Worm (Caenorhabditis elegans) whole organism, young adult: ENCODE results near the gene acdh-11.

ENCODE experiments used
- B0035.1 ChIP-seq: sonication (generic microtip); optimal IDR thresholded peaks from 2 replicates; lab custom pipeline; 2016; ENCODE audit warnings: missing genetic modification characterization, mild to moderate bottlenecking, missing compliant biosample characterization, missing genotype, missing genetic modification reagents
- B0261.1 ChIP-seq: sonication (generic microtip); optimal IDR thresholded peaks from 2 replicates; lab custom pipeline; 2016; ENCODE audit warnings: mild to moderate bottlenecking, missing genetic modification characterization, moderate library complexity, missing compliant biosample characterization
- D2030.7 ChIP-seq: fragments of 200-800 bp; sonication (Bioruptor generic); IDR thresholded peaks from 2 replicates; pipeline ENCODE4 v1.3.6; 2022; ENCODE audit warnings: missing genetic modification reagents, missing genetic modification characterization, missing compliant biosample characterization
- F10E7.11 ChIP-seq: sonication (generic microtip); optimal IDR thresholded peaks from 2 replicates; lab custom pipeline; 2017; ENCODE audit warnings: mild to moderate bottlenecking, missing genetic modification characterization, moderate library complexity, missing compliant biosample characterization
- F22D6.2 ChIP-seq: sonication (generic microtip); optimal IDR thresholded peaks from 2 replicates; lab custom pipeline; 2016; ENCODE audit warnings: mild to moderate bottlenecking, missing genetic modification characterization, missing compliant biosample characterization
- F55B11.4 ChIP-seq: sonication (generic microtip); optimal IDR thresholded peaks from 2 replicates; lab custom pipeline; 2016; ENCODE audit warnings: missing compliant biosample characterization, missing genetic modification characterization, borderline replicate concordance; ENCODE audit not compliant: insufficient read depth
- Y56A3A.18 ChIP-seq: fragments of 200-800 bp; sonication (Bioruptor generic); IDR thresholded peaks from 2 replicates; pipeline ENCODE4 v1.3.6; 2022; ENCODE audit warnings: missing genetic modification reagents, missing genetic modification characterization, missing compliant biosample characterization
- Y67H2A.10 ChIP-seq: fragments of 200-800 bp; sonication (Bioruptor generic); conservative IDR thresholded peaks from 2 replicates; pipeline ENCODE4 v1.3.6; 2022; ENCODE audit warnings: missing genetic modification reagents, missing genetic modification characterization, missing compliant biosample characterization
- akir-1 ChIP-seq: fragments of 200-800 bp; sonication (Bioruptor generic); optimal IDR thresholded peaks from 2 replicates; lab custom pipeline; 2018; ENCODE audit warnings: mild to moderate bottlenecking, missing genetic modification characterization, moderate library complexity, missing compliant biosample characterization
- ama-1 ChIP-seq, 3 experiments: fragments of 150-350 bp in 1 of 3; sonication (generic microtip) in 2 of 3; optimal IDR thresholded peaks; 2 replicates each; lab custom pipeline; 2014 to 2018; ENCODE audit warnings: missing biosample characterization in 2 of 3, missing genetic modification characterization in 2 of 3, missing genetic modification reagents in 2 of 3
- aptf-2 ChIP-seq: fragments of 200-800 bp; sonication (Bioruptor generic); conservative IDR thresholded peaks from 2 replicates; pipeline ENCODE4 v1.3.6; 2022; ENCODE audit warnings: missing genetic modification reagents, missing genetic modification characterization, missing compliant biosample characterization
- aptf-3 ChIP-seq: fragments of 200-800 bp; sonication (Bioruptor generic); IDR thresholded peaks from 2 replicates; pipeline ENCODE4 v1.3.6; 2022; ENCODE audit warnings: missing genetic modification characterization, missing compliant biosample characterization
- atf-7 ChIP-seq: sonication (generic microtip); optimal IDR thresholded peaks from 2 replicates; lab custom pipeline; 2017; ENCODE audit warnings: mild to moderate bottlenecking, missing genetic modification characterization, missing compliant biosample characterization
- athp-1 ChIP-seq: sonication (generic microtip); optimal IDR thresholded peaks from 2 replicates; lab custom pipeline; 2017; ENCODE audit warnings: mild to moderate bottlenecking, missing genetic modification characterization, missing compliant biosample characterization
- attf-5 ChIP-seq: fragments of 200-800 bp; sonication (Bioruptor generic); optimal IDR thresholded peaks from 2 replicates; lab custom pipeline; 2018; ENCODE audit warnings: mild to moderate bottlenecking, missing genetic modification characterization, missing compliant biosample characterization
- bed-1 ChIP-seq: fragments of 200-800 bp; sonication (Bioruptor generic); IDR thresholded peaks from 2 replicates; pipeline ENCODE4 v1.3.6; 2022; ENCODE audit warnings: missing genetic modification reagents, missing genetic modification characterization, missing compliant biosample characterization
- cebp-1 ChIP-seq, 2 experiments: fragments of 200-800 bp in 1 of 2; sonication (Bioruptor generic) in 1 of 2; sonication (generic microtip) in 1 of 2; IDR thresholded peaks in 1 of 2; optimal IDR thresholded peaks in 1 of 2; 2 replicates each; pipeline versions ENCODE4 v1.3.6 to Lab custom; 2017 to 2022; ENCODE audit warnings: missing compliant biosample characterization in 2 of 2, missing genetic modification characterization in 2 of 2, mild to moderate bottlenecking in 1 of 2, missing genetic modification reagents in 1 of 2, moderate library complexity in 1 of 2
- ceh-58 ChIP-seq: fragments of 200-800 bp; sonication (Bioruptor generic); IDR thresholded peaks from 2 replicates; pipeline ENCODE4 v1.3.6; 2022; ENCODE audit warnings: missing genetic modification characterization, missing compliant biosample characterization
- chd-7 ChIP-seq: sonication (generic microtip); optimal IDR thresholded peaks from 2 replicates; lab custom pipeline; 2016; ENCODE audit warnings: mild to moderate bottlenecking, missing genetic modification characterization, moderate library complexity, missing compliant biosample characterization
- die-1 ChIP-seq: sonication (generic microtip); optimal IDR thresholded peaks from 2 replicates; lab custom pipeline; 2016; ENCODE audit warnings: missing genotype, mild to moderate bottlenecking, missing genetic modification characterization, missing compliant biosample characterization
- dox-1 ChIP-seq: fragments of 200-800 bp; sonication (Bioruptor generic); IDR thresholded peaks from 2 replicates; pipeline ENCODE4 v1.3.6; 2022; ENCODE audit warnings: missing genetic modification reagents, missing genetic modification characterization, missing compliant biosample characterization
- ekl-4 ChIP-seq: fragments of 200-800 bp; sonication (Bioruptor generic); IDR thresholded peaks from 2 replicates; pipeline ENCODE4 v1.3.6; 2022; ENCODE audit warnings: missing genetic modification reagents, missing genetic modification characterization, missing compliant biosample characterization
- ets-4 ChIP-seq: fragments of 200-800 bp; sonication (Bioruptor generic); optimal IDR thresholded peaks from 2 replicates; lab custom pipeline; 2018; ENCODE audit warnings: mild to moderate bottlenecking, missing genetic modification characterization, missing compliant biosample characterization
- fkh-3 ChIP-seq: sonication (generic microtip); optimal IDR thresholded peaks from 2 replicates; lab custom pipeline; 2016; ENCODE audit warnings: mild to moderate bottlenecking, missing genetic modification characterization, missing compliant biosample characterization
- hlh-26 ChIP-seq: fragments of 200-800 bp; sonication (Bioruptor generic); conservative IDR thresholded peaks from 2 replicates; pipeline ENCODE4 v1.3.6; 2022; ENCODE audit warnings: missing genetic modification reagents, missing genetic modification characterization, missing compliant biosample characterization
- hmg-20 ChIP-seq: fragments of 200-800 bp; sonication (Bioruptor generic); IDR thresholded peaks from 2 replicates; pipeline ENCODE4 v1.3.6; 2022; ENCODE audit warnings: missing genetic modification reagents, missing genetic modification characterization, missing compliant biosample characterization
- let-526 ChIP-seq: fragments of 200-800 bp; sonication (Bioruptor generic); IDR thresholded peaks from 2 replicates; pipeline ENCODE4 v1.3.6; 2022; ENCODE audit warnings: missing genetic modification reagents, missing genetic modification characterization, missing compliant biosample characterization
- lin-40 ChIP-seq: sonication (generic microtip); optimal IDR thresholded peaks from 2 replicates; lab custom pipeline; 2016; ENCODE audit warnings: missing genetic modification characterization, mild to moderate bottlenecking, missing compliant biosample characterization, missing genotype, missing genetic modification reagents
- lsy-27 ChIP-seq: sonication (generic microtip); optimal IDR thresholded peaks from 2 replicates; lab custom pipeline; 2017; ENCODE audit warnings: missing genetic modification characterization, mild to moderate bottlenecking, missing compliant biosample characterization, antibody characterized with exemption, missing genotype, borderline replicate concordance; ENCODE audit not compliant: insufficient read depth
- madf-8 ChIP-seq: fragments of 200-800 bp; sonication (Bioruptor generic); conservative IDR thresholded peaks from 2 replicates; pipeline ENCODE4 v1.3.6; 2022; ENCODE audit warnings: missing genetic modification reagents, missing genetic modification characterization, missing compliant biosample characterization
- mes-4 ChIP-seq: sonication (generic microtip); optimal IDR thresholded peaks from 2 replicates; lab custom pipeline; 2016; ENCODE audit warnings: missing genotype, missing genetic modification characterization, missing compliant biosample characterization
- mxl-1 ChIP-seq: sonication (generic microtip); optimal IDR thresholded peaks from 2 replicates; lab custom pipeline; 2016; ENCODE audit warnings: missing genetic modification characterization, missing compliant biosample characterization
- nfya-2 ChIP-seq: fragments of 200-800 bp; sonication (Bioruptor generic); IDR thresholded peaks from 2 replicates; pipeline ENCODE4 v1.3.6; 2022; ENCODE audit warnings: missing genetic modification reagents, missing genetic modification characterization, missing compliant biosample characterization
- nfyb-1 ChIP-seq: fragments of 200-800 bp; sonication (Bioruptor generic); IDR thresholded peaks from 2 replicates; pipeline ENCODE4 v1.3.6; 2022; ENCODE audit warnings: missing genetic modification reagents, missing genetic modification characterization, missing compliant biosample characterization
- nhr-120 ChIP-seq: fragments of 200-800 bp; sonication (Bioruptor generic); IDR thresholded peaks from 2 replicates; pipeline ENCODE4 v1.3.6; 2022; ENCODE audit warnings: missing genetic modification characterization, missing compliant biosample characterization
- nhr-80 ChIP-seq: sonication (generic microtip); optimal IDR thresholded peaks from 2 replicates; lab custom pipeline; 2016; ENCODE audit warnings: missing genetic modification characterization, missing compliant biosample characterization
- pbrm-1 ChIP-seq: fragments of 200-800 bp; sonication (Bioruptor generic); IDR thresholded peaks from 2 replicates; pipeline ENCODE4 v1.3.6; 2022; ENCODE audit warnings: missing genetic modification reagents, missing genetic modification characterization, missing compliant biosample characterization
- pha-4 ChIP-seq: fragments of 150-350 bp; sonication (generic microtip); optimal IDR thresholded peaks from 2 replicates; lab custom pipeline; 2014; ENCODE audit warnings: missing biosample characterization, missing genetic modification reagents, missing genetic modification characterization
- snpc-1.1 ChIP-seq: sonication (generic microtip); optimal IDR thresholded peaks from 2 replicates; lab custom pipeline; 2017; ENCODE audit warnings: missing genetic modification characterization, mild to moderate bottlenecking, missing compliant biosample characterization, antibody characterized with exemption, moderate library complexity, missing genotype, missing genetic modification reagents; ENCODE audit not compliant: insufficient read depth
- snpc-3.4 ChIP-seq: sonication (generic microtip); optimal IDR thresholded peaks from 2 replicates; lab custom pipeline; 2017; ENCODE audit warnings: missing genetic modification characterization, mild to moderate bottlenecking, missing compliant biosample characterization, antibody characterized with exemption, moderate library complexity, missing genotype, missing genetic modification reagents
- snpc-4 ChIP-seq, 5 experiments: fragments of 150-350 bp in 1 of 5; sonication (generic microtip) in 4 of 5; optimal IDR thresholded peaks; 2 replicates each; lab custom pipeline; 2014 to 2018; ENCODE audit warnings: missing genetic modification characterization in 5 of 5, missing biosample characterization in 3 of 5, antibody characterized with exemption in 2 of 5, mild to moderate bottlenecking in 2 of 5, missing compliant biosample characterization in 2 of 5, missing genotype in 2 of 5, moderate library complexity in 2 of 5, missing genetic modification reagents in 1 of 5
- unc-62 ChIP-seq: fragments of 150-350 bp; optimal IDR thresholded peaks from 2 replicates; lab custom pipeline; 2014; ENCODE audit warnings: missing biosample characterization, missing genetic modification reagents, missing genetic modification characterization
- xnd-1 ChIP-seq: sonication (generic microtip); optimal IDR thresholded peaks from 2 replicates; lab custom pipeline; 2016; ENCODE audit warnings: missing genotype, missing genetic modification reagents, missing genetic modification characterization, missing compliant biosample characterization
- ztf-26 ChIP-seq: sonication (generic microtip); optimal IDR thresholded peaks from 2 replicates; lab custom pipeline; 2017; ENCODE audit warnings: missing genetic modification characterization, missing compliant biosample characterization
- ztf-28 ChIP-seq: fragments of 200-800 bp; sonication (Bioruptor generic); IDR thresholded peaks from 2 replicates; pipeline ENCODE4 v1.3.6; 2022; ENCODE audit warnings: missing genetic modification reagents, missing genetic modification characterization, missing compliant biosample characterization
- ztf-6 ChIP-seq: fragments of 200-800 bp; sonication (Bioruptor generic); IDR thresholded peaks from 2 replicates; pipeline ENCODE4 v1.3.6; 2022; ENCODE audit warnings: missing genetic modification reagents, missing genetic modification characterization, missing compliant biosample characterization

The acdh-11 gene

ce11 chrIII:10533310-10533709 lies 32.7 kb upstream of the acdh-11 start (continued):
- TF ChIP-seq B0261.1 (no peak), hlh-26 (GFP tag; lab: Robert Waterston, UW) (no peak), ztf-26 (peak; percentile 15), pbrm-1 (GFP tag; lab: Robert Waterston, UW) (no peak), D2030.7 (GFP tag; lab: Robert Waterston, UW) (no peak), nfya-2 (GFP tag; lab: Robert Waterston, UW) (no peak), hmg-20 (GFP tag; lab: Robert Waterston, UW) (no peak), xnd-1 (tag; lab: Kevin White, UChicago) (no peak), F22D6.2 (tag; lab: Kevin White, UChicago) (no peak), ztf-28 (GFP tag; lab: Robert Waterston, UW) (no peak), bed-1 (GFP tag; lab: Robert Waterston, UW) (no peak), F55B11.4 (tag; lab: Kevin White, UChicago) (no peak), unc-62 (GFP tag; lab: Kevin White, UChicago) (peak; percentile 43), snpc-4 (GFP tag; optimal IDR thresholded peaks at IDR 0.05; lab: Kevin White, UChicago) (no peak), snpc-4 (tag; optimal IDR thresholded peaks at IDR 0.05; lab: Kevin White, UChicago) (peak in 3 of 4 experiments; percentile 3 to 62 (median 33)), dox-1 (GFP tag; lab: Robert Waterston, UW) (peak; percentile 69), akir-1 (GFP tag; lab: Kevin White, UChicago) (no peak), lin-40 (tag; lab: Kevin White, UChicago) (peak; percentile 30), mxl-1 (tag; lab: Kevin White, UChicago) (no peak), nhr-80 (tag; lab: Kevin White, UChicago) (peak; percentile 96), mes-4 (tag; lab: Kevin White, UChicago) (no peak), pha-4 (no peak), attf-5 (GFP tag; lab: Kevin White, UChicago) (peak; percentile 24), ekl-4 (no peak), aptf-3 (no peak), F10E7.11 (tag; lab: Kevin White, UChicago) (no peak), die-1 (no peak), fkh-3 (tag; lab: Kevin White, UChicago) (no peak), ets-4 (GFP tag; lab: Kevin White, UChicago) (peak; percentile 35), ztf-6 (GFP tag; lab: Robert Waterston, UW) (no peak), lsy-27 (tag; lab: Kevin White, UChicago) (no peak), Y56A3A.18 (GFP tag; lab: Robert Waterston, UW) (0 out of 2 replicates have a peak, but pooled peaks have one; percentile 42), atf-7 (peak; percentile 32), aptf-2 (GFP tag; lab: Robert Waterston, UW) (no peak), Y67H2A.10 (no peak)
- TF ChIP-seq, all 124 proteins: peak for 17

- no peak for TF ChIP-seq athp-1
- TF ChIP-seq ceh-58: no peak
- TF ChIP-seq dox-1 (GFP tag; lab: Robert Waterston, UW): peak; percentile 76
- TF ChIP-seq aptf-2 (GFP tag; lab: Robert Waterston, UW): no peak
- TF ChIP-seq snpc-1.1: no peak
- TF ChIP-seq nfyb-1 (GFP tag; lab: Robert Waterston, UW): peak; percentile 70; the same call in 1 of the 2 replicates
- TF ChIP-seq Y56A3A.18 (GFP tag; lab: Robert Waterston, UW): no peak
- TF ChIP-seq chd-7: peak; percentile 77
- 0 out of 2 replicates have a peak, but pooled peaks have one; percentile 29 for TF ChIP-seq ekl-4
- no peak for TF ChIP-seq B0035.1
- peak; percentile 33; the same call in 1 of the 2 replicates for TF ChIP-seq cebp-1 (GFP tag; IDR thresholded peaks at IDR 0.05; lab: Robert Waterston, UW)
- peak; percentile 74 for TF ChIP-seq cebp-1 (tag; optimal IDR thresholded peaks at IDR 0.05; lab: Kevin White, UChicago)
- TF ChIP-seq snpc-4 (GFP tag; optimal IDR thresholded peaks at IDR 0.05; lab: Kevin White, UChicago): no peak
- TF ChIP-seq snpc-4 (tag; optimal IDR thresholded peaks at IDR 0.05; lab: Kevin White, UChicago): peak in 1 of 4 experiments; percentile 0
- TF ChIP-seq mxl-1 (tag; lab: Kevin White, UChicago): no peak
- TF ChIP-seq nhr-120: no peak
- TF ChIP-seq let-526 (GFP tag; lab: Robert Waterston, UW): peak; percentile 43; the same call in 1 of the 2 replicates
- peak; percentile 65 for TF ChIP-seq ama-1 (optimal IDR thresholded peaks at IDR 0.05; lab: Kevin White, UChicago)
- no peak for TF ChIP-seq ama-1 (GFP tag; optimal IDR thresholded peaks at IDR 0.05; lab: Kevin White, UChicago)
- TF ChIP-seq madf-8 (GFP tag; lab: Robert Waterston, UW): no peak
- no peak for TF ChIP-seq snpc-3.4
- peak; percentile 66 for TF ChIP-seq pbrm-1 (GFP tag; lab: Robert Waterston, UW)
These were observed 31.9 kb upstream of the acdh-11 start for ce11 chrIII:10534191-10534590.
